2 fruit fly cellular contexts compared by ENCODE assay signal in the genomic region with DNA sequence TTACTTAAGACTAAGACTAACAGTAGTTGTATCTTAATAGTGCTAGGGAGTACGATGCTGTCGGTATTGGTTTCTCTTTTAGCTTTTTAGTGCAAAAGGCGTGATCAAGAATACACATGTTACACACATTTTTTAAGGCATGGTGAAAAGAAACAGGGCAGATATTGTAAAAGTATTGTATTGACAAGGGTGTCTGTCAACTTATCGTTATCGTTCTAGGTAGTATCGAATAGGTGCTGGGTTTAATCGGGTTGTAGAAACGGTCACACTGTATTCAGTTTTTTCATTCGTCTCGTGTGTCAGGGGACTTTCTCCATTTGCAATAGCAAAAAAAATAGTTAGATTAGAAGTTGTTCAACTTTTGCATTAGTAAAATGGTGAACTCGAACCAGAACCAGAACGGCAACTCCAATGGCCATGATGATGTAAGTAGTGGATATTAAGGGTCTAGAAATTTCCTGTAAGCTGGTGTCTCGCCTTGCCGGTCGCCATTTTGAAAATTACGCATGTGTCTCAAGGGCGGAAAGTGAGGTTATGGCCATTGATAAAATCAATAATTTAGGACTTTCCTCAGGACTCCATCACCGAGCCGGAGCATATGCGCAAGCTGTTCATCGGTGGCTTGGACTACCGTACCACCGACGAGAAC.
TF ChIP-seq lines count a peak whose summit lies in the region.

No protein-coding gene starts in this region.

TF ChIP-seq in whole organism, embryonic, 481 proteins besides CTCF, POLR2A, EP300 and RAD21 (continued from another document and continues in another):
- TF ChIP-seq CG15011 (GFP tag; optimal IDR thresholded peaks at IDR 0.05; lab: Kevin White, UChicago) (no peak), ato (GFP tag; IDR thresholded peaks at IDR 0.05; lab: Robert Waterston, UW; ENCODE audit: partially characterized antibody) (peak; percentile 47), Bgb (GFP tag; IDR thresholded peaks at IDR 0.05; lab: Robert Waterston, UW; ENCODE audit: partially characterized antibody) (peak; percentile 62; the same call in 1 of the 2 replicates), Myb (GFP tag; optimal IDR thresholded peaks at IDR 0.05; lab: Kevin White, UChicago) (peak; percentile 11), ham (GFP tag; IDR thresholded peaks at IDR 0.05; lab: Robert Waterston, UW) (no peak), kni (GFP tag; optimal IDR thresholded peaks at IDR 0.05; lab: Kevin White, UChicago) (no peak), E2f2 (GFP tag; IDR thresholded peaks at IDR 0.05; lab: Robert Waterston, UW) (0 out of 2 replicates have a peak, but pooled peaks have one; percentile 19), HLHmδ (GFP tag; optimal IDR thresholded peaks at IDR 0.05; lab: Kevin White, UChicago) (no peak), CG2678 (tag; optimal IDR thresholded peaks at IDR 0.05; lab: Kevin White, UChicago) (no peak), Poxn (GFP tag; IDR thresholded peaks at IDR 0.05; lab: Robert Waterston, UW) (no peak), ase (GFP tag; IDR thresholded peaks at IDR 0.05; lab: Robert Waterston, UW) (no peak), CG10321 (GFP tag; IDR thresholded peaks at IDR 0.05; lab: Robert Waterston, UW) (0 out of 2 replicates have a peak, but pooled peaks have one; percentile 12), her (GFP tag; optimal IDR thresholded peaks at IDR 0.05; lab: Kevin White, UChicago) (peak; percentile 19), Rx (GFP tag; IDR thresholded peaks at IDR 0.05; lab: Robert Waterston, UW) (no peak), ranshi (GFP tag; IDR thresholded peaks at IDR 0.05; lab: Robert Waterston, UW) (no peak), cas (GFP tag; IDR thresholded peaks at IDR 0.05; lab: Robert Waterston, UW) (no peak), PHDP (tag; optimal IDR thresholded peaks at IDR 0.05; lab: Kevin White, UChicago) (no peak), sqz (GFP tag; optimal IDR thresholded peaks at IDR 0.05; lab: Kevin White, UChicago) (peak; percentile 90), CG3847 (GFP tag; IDR thresholded peaks at IDR 0.05; lab: Robert Waterston, UW) (peak; percentile 25; the same call in 1 of the 2 replicates), bbx (GFP tag; IDR thresholded peaks at IDR 0.05; lab: Robert Waterston, UW; ENCODE audit: partially characterized antibody) (peak; percentile 62), Jarid2 (GFP tag; optimal IDR thresholded peaks at IDR 0.05; lab: Kevin White, UChicago) (no peak), luna (GFP tag; optimal IDR thresholded peaks at IDR 0.05; lab: Kevin White, UChicago) (no peak), CG4404 (GFP tag; IDR thresholded peaks at IDR 0.05; lab: Robert Waterston, UW) (no peak), ken (GFP tag; IDR thresholded peaks at IDR 0.05; lab: Robert Waterston, UW) (no peak; the same call in 2 of the 3 replicates), dimm (GFP tag; IDR thresholded peaks at IDR 0.05; lab: Robert Waterston, UW) (no peak), ATbp (GFP tag; optimal IDR thresholded peaks at IDR 0.05; lab: Kevin White, UChicago) (no peak), D (optimal IDR thresholded peaks at IDR 0.05; lab: Kevin White, UChicago) (peak; percentile 7), D (GFP tag; optimal IDR thresholded peaks at IDR 0.05; lab: Kevin White, UChicago) (no peak), dan (GFP tag; IDR thresholded peaks at IDR 0.05; lab: Robert Waterston, UW) (no peak), exex (tag; optimal IDR thresholded peaks at IDR 0.05; lab: Kevin White, UChicago) (no peak), ttk (GFP tag; IDR thresholded peaks at IDR 0.05; lab: Robert Waterston, UW) (no peak), Hey (tag; optimal IDR thresholded peaks at IDR 0.05; lab: Kevin White, UChicago) (no peak), Hmr (GFP tag; optimal IDR thresholded peaks at IDR 0.05; lab: Kevin White, UChicago) (peak; percentile 38), crp (GFP tag; optimal IDR thresholded peaks at IDR 0.05; lab: Kevin White, UChicago) (no peak), Adf1 (GFP tag; IDR thresholded peaks at IDR 0.05; lab: Robert Waterston, UW) (no peak), Nf-YC (tag; optimal IDR thresholded peaks at IDR 0.05; lab: Kevin White, UChicago) (peak; percentile 12), Doc3 (GFP tag; IDR thresholded peaks at IDR 0.05; lab: Robert Waterston, UW; ENCODE audit: partially characterized antibody) (no peak), da (GFP tag; optimal IDR thresholded peaks at IDR 0.05; lab: Kevin White, UChicago) (no peak), Atf6 (GFP tag; IDR thresholded peaks at IDR 0.05; lab: Robert Waterston, UW) (no peak), CG12236 (GFP tag; optimal IDR thresholded peaks at IDR 0.05; lab: Kevin White, UChicago) (no peak), CG11085 (GFP tag; IDR thresholded peaks at IDR 0.05; lab: Robert Waterston, UW) (no peak), sim (GFP tag; IDR thresholded peaks at IDR 0.05; lab: Robert Waterston, UW) (no peak), CG1832 (GFP tag; optimal IDR thresholded peaks at IDR 0.05; lab: Kevin White, UChicago) (no peak), pita (GFP tag; optimal IDR thresholded peaks at IDR 0.05; lab: Kevin White, UChicago) (no peak), ssp (GFP tag; IDR thresholded peaks at IDR 0.05; lab: Robert Waterston, UW) (0 out of 2 replicates have a peak, but pooled peaks have one; percentile 16), CG6254 (GFP tag; optimal IDR thresholded peaks at IDR 0.05; lab: Kevin White, UChicago) (peak; percentile 52), Lpt (GFP tag; optimal IDR thresholded peaks at IDR 0.05; lab: Kevin White, UChicago) (no peak), MTF-1 (GFP tag; optimal IDR thresholded peaks at IDR 0.05; lab: Kevin White, UChicago; ENCODE audit: borderline replicate concordance) (no peak), knrl (GFP tag; IDR thresholded peaks at IDR 0.05; lab: Robert Waterston, UW; ENCODE audit: partially characterized antibody) (peak; percentile 34; the same call in 2 of the 3 replicates), sisA (GFP tag; IDR thresholded peaks at IDR 0.05; lab: Robert Waterston, UW) (no peak), fu2 (GFP tag; optimal IDR thresholded peaks at IDR 0.05; lab: Kevin White, UChicago) (peak; percentile 37), row (GFP tag; IDR thresholded peaks at IDR 0.05; lab: Robert Waterston, UW) (peak; percentile 18; the same call in 1 of the 3 replicates), prd (optimal IDR thresholded peaks at IDR 0.05; lab: Kevin White, UChicago) (no peak), prd (GFP tag; IDR thresholded peaks at IDR 0.05; lab: Robert Waterston, UW) (no peak), trem (tag; optimal IDR thresholded peaks at IDR 0.05; lab: Kevin White, UChicago) (peak; percentile 57), Gsc (GFP tag; IDR thresholded peaks at IDR 0.05; lab: Robert Waterston, UW) (no peak), HLH54F (GFP tag; optimal IDR thresholded peaks at IDR 0.05; lab: Kevin White, UChicago) (no peak), Optix (GFP tag; IDR thresholded peaks at IDR 0.05; lab: Robert Waterston, UW) (no peak), hth (optimal IDR thresholded peaks at IDR 0.05; lab: Kevin White, UChicago) (no peak), seq (GFP tag; IDR thresholded peaks at IDR 0.05; lab: Robert Waterston, UW) (no peak), CG32767 (GFP tag; IDR thresholded peaks at IDR 0.05; lab: Robert Waterston, UW) (0 out of 2 replicates have a peak, but pooled peaks have one; percentile 21), CG6272 (GFP tag; IDR thresholded peaks at IDR 0.05; lab: Robert Waterston, UW) (no peak)

TF ChIP-seq in whole organism, wandering third instar larva, 38 proteins besides CTCF, POLR2A, EP300 and RAD21 (continued from another document):
- TF ChIP-seq CrebA (GFP tag; optimal IDR thresholded peaks at IDR 0.05; lab: Kevin White, UChicago; ENCODE audit: borderline replicate concordance) (no peak), jim (GFP tag; optimal IDR thresholded peaks at IDR 0.05; lab: Kevin White, UChicago) (no peak), Sp1 (GFP tag; optimal IDR thresholded peaks at IDR 0.05; lab: Kevin White, UChicago) (peak; percentile 15), CG32264 (GFP tag; optimal IDR thresholded peaks at IDR 0.05; lab: Kevin White, UChicago) (no peak), Rel (GFP tag; optimal IDR thresholded peaks at IDR 0.05; lab: Kevin White, UChicago) (no peak), Rel (tag; optimal IDR thresholded peaks at IDR 0.05; lab: Kevin White, UChicago) (peak; percentile 98), dmrt93B (GFP tag; optimal IDR thresholded peaks at IDR 0.05; lab: Kevin White, UChicago) (no peak)
